Fruit fly (Drosophila melanogaster) whole organism, adult: ENCODE results near the gene CG13692.
"Not testable (repeated sequence)": the region's sequence is repeated elsewhere in the genome, so short reads cannot be mapped to it uniquely, and the experiment has no call there.

Experiments
- CG11617 ChIP-seq: fragments of 200-800 bp; sonication (Bioruptor generic); optimal IDR thresholded peaks from 2 replicates; lab custom pipeline; 2017; ENCODE audit warnings: mild to moderate bottlenecking, missing biosample characterization, missing genetic modification reagents, missing genetic modification characterization
- CG12768 ChIP-seq: fragments of 200-800 bp; sonication (Bioruptor generic); optimal IDR thresholded peaks from 2 replicates; lab custom pipeline; 2017; ENCODE audit warnings: missing biosample characterization, missing genetic modification characterization, mild to moderate bottlenecking, moderate library complexity, missing genetic modification reagents
- CG14711 ChIP-seq: fragments of 200-800 bp; sonication (Bioruptor generic); optimal IDR thresholded peaks from 2 replicates; lab custom pipeline; 2018; ENCODE audit warnings: missing biosample characterization, mild to moderate bottlenecking, missing genetic modification characterization, moderate library complexity
- CG1620 ChIP-seq: fragments of 200-800 bp; sonication (Bioruptor generic); optimal IDR thresholded peaks from 2 replicates; lab custom pipeline; 2016; ENCODE audit warnings: missing biosample characterization, missing genetic modification characterization
- CG33017 ChIP-seq: fragments of 200-800 bp; sonication (Bioruptor generic); optimal IDR thresholded peaks from 2 replicates; lab custom pipeline; 2018; ENCODE audit warnings: missing biosample characterization, mild to moderate bottlenecking, missing genetic modification characterization, moderate library complexity
- CG5204 ChIP-seq: fragments of 200-800 bp; sonication (Bioruptor generic); optimal IDR thresholded peaks from 2 replicates; lab custom pipeline; 2016; ENCODE audit warnings: missing biosample characterization, missing genetic modification characterization
- CG7045 ChIP-seq: fragments of 200-800 bp; sonication (Bioruptor generic); optimal IDR thresholded peaks from 2 replicates; lab custom pipeline; 2017; ENCODE audit warnings: missing biosample characterization, mild to moderate bottlenecking, missing genetic modification characterization
- CG7101 ChIP-seq: fragments of 200-800 bp; sonication (Bioruptor generic); optimal IDR thresholded peaks from 2 replicates; lab custom pipeline; 2018; ENCODE audit warnings: missing biosample characterization, mild to moderate bottlenecking, missing genetic modification characterization, moderate library complexity
- Clk ChIP-seq: fragments of 200-800 bp; sonication (Bioruptor generic); optimal IDR thresholded peaks from 2 replicates; lab custom pipeline; 2017; ENCODE audit warnings: missing biosample characterization, missing genetic modification characterization
- Crg-1 ChIP-seq: fragments of 200-800 bp; sonication (Bioruptor generic); optimal IDR thresholded peaks from 2 replicates; lab custom pipeline; 2016; ENCODE audit warnings: missing biosample characterization, missing genetic modification characterization
- Hr96 ChIP-seq: fragments of 200-800 bp; sonication (Bioruptor generic); optimal IDR thresholded peaks from 2 replicates; lab custom pipeline; 2016; ENCODE audit warnings: missing biosample characterization, missing genetic modification characterization
- Mnt ChIP-seq: fragments of 200-800 bp; sonication (Bioruptor generic); optimal IDR thresholded peaks from 2 replicates; lab custom pipeline; 2016; ENCODE audit warnings: missing biosample characterization, mild to moderate bottlenecking, missing genetic modification characterization
- bab1 ChIP-seq: fragments of 200-800 bp; sonication (Bioruptor generic); optimal IDR thresholded peaks from 3 replicates; lab custom pipeline; 2019; ENCODE audit warnings: missing biosample characterization, mild to moderate bottlenecking, missing genetic modification characterization, moderate library complexity
- cic ChIP-seq: fragments of 200-800 bp; sonication (Bioruptor generic); optimal IDR thresholded peaks from 2 replicates; lab custom pipeline; 2017; ENCODE audit warnings: missing biosample characterization, mild to moderate bottlenecking, missing genetic modification characterization, moderate library complexity
- cnc ChIP-seq, 2 experiments: fragments of >200 bp; optimal IDR thresholded peaks; 2 replicates each; lab custom pipeline; 2017
- kay ChIP-seq: fragments of 200-800 bp; sonication (Bioruptor generic); peaks from one replicate; lab custom pipeline; 2016; ENCODE audit warnings: missing biosample characterization, missing genetic modification characterization, borderline replicate concordance
- ovo ChIP-seq: fragments of 200-800 bp; sonication (Bioruptor generic); optimal IDR thresholded peaks from 2 replicates; lab custom pipeline; 2016; ENCODE audit warnings: missing biosample characterization, missing genetic modification characterization
- pad ChIP-seq: fragments of 200-800 bp; sonication (Bioruptor generic); optimal IDR thresholded peaks from 3 replicates; lab custom pipeline; 2017; ENCODE audit warnings: missing biosample characterization, missing genetic modification characterization, mild to moderate bottlenecking, moderate library complexity, missing genetic modification reagents
- tj ChIP-seq: fragments of 200-800 bp; sonication (Bioruptor generic); optimal IDR thresholded peaks from 3 replicates; lab custom pipeline; 2017; ENCODE audit warnings: missing biosample characterization, mild to moderate bottlenecking, missing genetic modification characterization, moderate library complexity
- toe ChIP-seq: fragments of 200-800 bp; sonication (Bioruptor generic); optimal IDR thresholded peaks from 2 replicates; lab custom pipeline; 2016; ENCODE audit warnings: missing biosample characterization, missing genetic modification characterization

Gene CG13692

dm6 chr2L:441927-442691 lies 20.5 kb downstream of the CG13692 start:
- TF ChIP-seq ovo (GFP tag; lab: Kevin White, UChicago) (no peak), tj (GFP tag; lab: Kevin White, UChicago) (no peak), cnc (optimal IDR thresholded peaks at IDR 0.05; lab: Kevin White, UChicago) (no peak), CG33017 (no peak), CG1620 (GFP tag; lab: Kevin White, UChicago) (no peak)

- TF ChIP-seq Hr96 (GFP tag; lab: Kevin White, UChicago), result no peak
- TF ChIP-seq CG7045 (GFP tag; lab: Kevin White, UChicago), result no peak
- no peak for TF ChIP-seq CG14711 (tag; lab: Kevin White, UChicago)
- TF ChIP-seq toe (GFP tag; lab: Kevin White, UChicago), result no peak
- TF ChIP-seq CG12768 (GFP tag; lab: Kevin White, UChicago), result no peak
- TF ChIP-seq CG1620 (GFP tag; lab: Kevin White, UChicago), result no peak
- no peak for TF ChIP-seq tj (GFP tag; lab: Kevin White, UChicago)
- no peak for TF ChIP-seq pad (GFP tag; lab: Kevin White, UChicago)
- no peak for TF ChIP-seq bab1 (GFP tag; lab: Kevin White, UChicago)
- TF ChIP-seq CG33017, result no peak
- TF ChIP-seq CG5204, result no peak
- TF ChIP-seq CG7101 (tag; lab: Kevin White, UChicago), result no peak
- TF ChIP-seq CG11617, result no peak
- TF ChIP-seq Clk (GFP tag; lab: Kevin White, UChicago), result no peak
- no peak for TF ChIP-seq kay (GFP tag; lab: Kevin White, UChicago)
- TF ChIP-seq Mnt (GFP tag; lab: Kevin White, UChicago), result no peak
- no peak for TF ChIP-seq cnc (optimal IDR thresholded peaks at IDR 0.05; lab: Kevin White, UChicago)
- no peak for TF ChIP-seq cic (GFP tag; lab: Kevin White, UChicago)
- TF ChIP-seq Crg-1 (GFP tag; lab: Kevin White, UChicago), result no peak
Observed at dm6 chr2L:447124-447523, 25.6 kb downstream of the CG13692 start.

dm6 chr2L:451705-452472 lies 30.3 kb downstream of the CG13692 start:
- no peak for TF ChIP-seq CG12768 (GFP tag; lab: Kevin White, UChicago)
- no peak for TF ChIP-seq CG7045 (GFP tag; lab: Kevin White, UChicago)
- no peak for TF ChIP-seq pad (GFP tag; lab: Kevin White, UChicago)
- no peak for TF ChIP-seq CG33017
- TF ChIP-seq Clk (GFP tag; lab: Kevin White, UChicago), result no peak
- TF ChIP-seq cic (GFP tag; lab: Kevin White, UChicago), result no peak
- TF ChIP-seq CG5204, result no peak
- no peak for TF ChIP-seq tj (GFP tag; lab: Kevin White, UChicago)
- TF ChIP-seq CG1620 (GFP tag; lab: Kevin White, UChicago), result no peak
- peak; percentile 3 for TF ChIP-seq Mnt (GFP tag; lab: Kevin White, UChicago)
- no peak for TF ChIP-seq kay (GFP tag; lab: Kevin White, UChicago)
- peak; percentile 16 for TF ChIP-seq CG14711 (tag; lab: Kevin White, UChicago)

- TF ChIP-seq CG7101 (tag; lab: Kevin White, UChicago), result no peak
- TF ChIP-seq CG5204, result no peak
- TF ChIP-seq CG12768 (GFP tag; lab: Kevin White, UChicago), result no peak
- peak; percentile 99 for TF ChIP-seq CG14711 (tag; lab: Kevin White, UChicago)
- peak; percentile 63 for TF ChIP-seq bab1 (GFP tag; lab: Kevin White, UChicago)
- TF ChIP-seq CG33017, result no peak
- TF ChIP-seq CG7045 (GFP tag; lab: Kevin White, UChicago), result no peak
- no peak for TF ChIP-seq toe (GFP tag; lab: Kevin White, UChicago)
- peak; percentile 74 for TF ChIP-seq tj (GFP tag; lab: Kevin White, UChicago)
- peak; percentile 38 for TF ChIP-seq pad (GFP tag; lab: Kevin White, UChicago)
- TF ChIP-seq cic (GFP tag; lab: Kevin White, UChicago), result peak; percentile 42
Observed at dm6 chr2L:452872-453271, 31.3 kb downstream of the CG13692 start, which contains the start of the genes crq and shv. TSS of gene crq (minus strand) at chr2L:453024. TSS of gene shv (plus strand) at chr2L:453108.

- not testable (repeated sequence) for TF ChIP-seq cnc (optimal IDR thresholded peaks at IDR 0.05; lab: Kevin White, UChicago); CG11617; Hr96 (GFP tag; lab: Kevin White, UChicago)
Observed at dm6 chr2L:455274-455673, 33.7 kb downstream of the CG13692 start, which contains the start of gene CG4133. TSS of gene CG4133 (plus strand) at chr2L:455531.

- TF ChIP-seq Clk (GFP tag; lab: Kevin White, UChicago), result no peak
Observed at dm6 chr2L:455738-456137, 34.2 kb downstream of the CG13692 start.
